Worm (Caenorhabditis elegans) whole organism, L3 larva: ENCODE measurements around the gene F27B3.6.

ENCODE experiments used
- ceh-28 ChIP-seq: fragments of 150-350 bp; optimal IDR thresholded peaks from 2 replicates; lab custom pipeline; 2014; ENCODE audit warnings: missing biosample characterization, missing genetic modification reagents, missing genetic modification characterization
- ceh-9 ChIP-seq: sonication (generic microtip); optimal IDR thresholded peaks from 2 replicates; lab custom pipeline; 2018; ENCODE audit warnings: missing biosample characterization, missing genetic modification characterization
- elt-1 ChIP-seq: fragments of 150-350 bp; optimal IDR thresholded peaks from 2 replicates; lab custom pipeline; 2014; ENCODE audit warnings: missing biosample characterization, missing genetic modification characterization
- elt-2 ChIP-seq: sonication (generic microtip); optimal IDR thresholded peaks from 2 replicates; lab custom pipeline; 2016; ENCODE audit warnings: missing genetic modification reagents, mild to moderate bottlenecking, missing genetic modification characterization, missing compliant biosample characterization
- fkh-10 ChIP-seq: sonication (generic microtip); optimal IDR thresholded peaks from 2 replicates; lab custom pipeline; 2017; ENCODE audit warnings: missing biosample characterization, missing genetic modification reagents, missing genetic modification characterization
- nhr-12 ChIP-seq: fragments of 150-350 bp; optimal IDR thresholded peaks from 2 replicates; lab custom pipeline; 2014; ENCODE audit warnings: missing biosample characterization, missing genetic modification characterization
- nhr-28 ChIP-seq: fragments of 150-350 bp; optimal IDR thresholded peaks from 2 replicates; lab custom pipeline; 2014; ENCODE audit warnings: missing biosample characterization, missing genetic modification characterization
- nhr-77 ChIP-seq: fragments of 150-350 bp; optimal IDR thresholded peaks from 2 replicates; lab custom pipeline; 2014; ENCODE audit warnings: missing biosample characterization, missing genetic modification characterization
- pha-4 ChIP-seq: fragments of 150-350 bp; optimal IDR thresholded peaks from 2 replicates; lab custom pipeline; 2014; ENCODE audit warnings: missing biosample characterization, missing genetic modification reagents, missing genetic modification characterization
- ztf-11 ChIP-seq: fragments of 150-350 bp; optimal IDR thresholded peaks from 2 replicates; lab custom pipeline; 2014; ENCODE audit warnings: missing biosample characterization, missing genetic modification characterization

- no peak for TF ChIP-seq fkh-10
- TF ChIP-seq elt-1: no peak
- no peak for TF ChIP-seq ztf-11 (tag; lab: Kevin White, UChicago)
- no peak for TF ChIP-seq ceh-28 (tag; lab: Kevin White, UChicago)
- TF ChIP-seq ceh-9: no peak
- no peak for TF ChIP-seq pha-4 (tag; lab: Kevin White, UChicago)
- TF ChIP-seq nhr-77 (tag; lab: Kevin White, UChicago): no peak
- TF ChIP-seq nhr-28 (tag; lab: Kevin White, UChicago): no peak
- TF ChIP-seq nhr-12 (tag; lab: Kevin White, UChicago): no peak
- no peak for TF ChIP-seq elt-2 (tag; lab: Kevin White, UChicago)
Measured at ce11 chrIII:6603185-6603584, 24.8 kb upstream of the F27B3.6 start.
